Fruit fly (Drosophila melanogaster) whole organism, embryonic: ENCODE data around the gene CG6959.
A peak's percentile ranks its signal among the peaks of the same experiment; 100 is the strongest.

Experiments used
- Ada2b ChIP-seq: fragments of 200-800 bp; sonication (Bioruptor generic); IDR thresholded peaks from 2 replicates; pipeline ENCODE4 v1.3.6; 2022; ENCODE audit warnings: missing biosample characterization, missing genetic modification characterization
- Antp ChIP-seq: fragments of 200-800 bp; sonication (Bioruptor generic); optimal IDR thresholded peaks from 3 replicates; lab custom pipeline; 2016; ENCODE audit warnings: missing biosample characterization, missing genetic modification characterization
- Blimp-1 ChIP-seq: fragments of 200-800 bp; sonication (Bioruptor generic); optimal IDR thresholded peaks from 3 replicates; lab custom pipeline; 2018; ENCODE audit warnings: missing biosample characterization, missing genetic modification characterization, mild to moderate bottlenecking, moderate library complexity, missing genetic modification reagents
- CG1024 ChIP-seq: fragments of 200-800 bp; sonication (Bioruptor generic); IDR thresholded peaks from 2 replicates; pipeline ENCODE4 v1.3.6; 2022; ENCODE audit warnings: missing biosample characterization, missing genetic modification characterization
- CG10267 ChIP-seq: fragments of 200-800 bp; sonication (Bioruptor generic); optimal IDR thresholded peaks from 2 replicates; lab custom pipeline; 2018; ENCODE audit warnings: missing biosample characterization, mild to moderate bottlenecking, missing genetic modification characterization, moderate library complexity
- CG11456 ChIP-seq: fragments of 200-800 bp; sonication (Bioruptor generic); IDR thresholded peaks from 3 replicates; pipeline ENCODE4 v1.3.6; 2022; ENCODE audit warnings: missing biosample characterization, missing genetic modification characterization
- CG11504 ChIP-seq: fragments of 200-800 bp; sonication (Bioruptor generic); optimal IDR thresholded peaks from 3 replicates; lab custom pipeline; 2019; ENCODE audit warnings: missing biosample characterization, mild to moderate bottlenecking, missing genetic modification characterization, moderate library complexity
- CG11695 ChIP-seq: fragments of 200-800 bp; sonication (Bioruptor generic); IDR thresholded peaks from 3 replicates; pipeline ENCODE4 v1.3.6; 2022; ENCODE audit warnings: missing biosample characterization, missing genetic modification characterization
- CG12659 ChIP-seq: fragments of 200-800 bp; sonication (Bioruptor generic); optimal IDR thresholded peaks from 3 replicates; lab custom pipeline; 2017; ENCODE audit warnings: mild to moderate bottlenecking, missing biosample characterization, missing genetic modification reagents, missing genetic modification characterization
- CG14014 ChIP-seq: fragments of 200-800 bp; sonication (Bioruptor generic); IDR thresholded peaks from 2 replicates; pipeline ENCODE4 v1.3.6; 2022; ENCODE audit warnings: missing biosample characterization, missing genetic modification characterization
- CG14710 ChIP-seq: fragments of 200-800 bp; sonication (Bioruptor generic); optimal IDR thresholded peaks from 3 replicates; lab custom pipeline; 2019; ENCODE audit warnings: missing biosample characterization, mild to moderate bottlenecking, missing genetic modification characterization, moderate library complexity
- CG15514 ChIP-seq: fragments of 200-800 bp; sonication (Bioruptor generic); optimal IDR thresholded peaks from 3 replicates; lab custom pipeline; 2017; ENCODE audit warnings: missing biosample characterization, missing genetic modification characterization, mild to moderate bottlenecking, moderate library complexity, missing genetic modification reagents
- CG16863 ChIP-seq: fragments of 200-800 bp; sonication (Bioruptor generic); optimal IDR thresholded peaks from 3 replicates; lab custom pipeline; 2016; ENCODE audit warnings: missing biosample characterization, missing genetic modification characterization
- CG3407 ChIP-seq: fragments of 200-800 bp; sonication (Bioruptor generic); optimal IDR thresholded peaks from 2 replicates; lab custom pipeline; 2018; ENCODE audit warnings: missing biosample characterization, mild to moderate bottlenecking, missing genetic modification characterization
- CG3847 ChIP-seq: fragments of 200-800 bp; sonication (Bioruptor generic); IDR thresholded peaks from 2 replicates; pipeline ENCODE4 v1.3.6; 2022; ENCODE audit warnings: missing biosample characterization, missing genetic modification characterization
- CG4404 ChIP-seq: fragments of 200-800 bp; sonication (Bioruptor generic); IDR thresholded peaks from 2 replicates; pipeline ENCODE4 v1.3.6; 2022; ENCODE audit warnings: missing biosample characterization, missing genetic modification characterization
- CG4730 ChIP-seq: fragments of 200-800 bp; sonication (Bioruptor generic); IDR thresholded peaks from 2 replicates; pipeline ENCODE4 v1.3.6; 2022; ENCODE audit warnings: missing biosample characterization, missing genetic modification characterization
- CG4820 ChIP-seq: fragments of 200-800 bp; sonication (Bioruptor generic); optimal IDR thresholded peaks from 3 replicates; lab custom pipeline; 2016; ENCODE audit warnings: missing biosample characterization, missing genetic modification characterization
- CG6254 ChIP-seq: fragments of 200-800 bp; sonication (Bioruptor generic); optimal IDR thresholded peaks from 3 replicates; lab custom pipeline; 2017; ENCODE audit warnings: mild to moderate bottlenecking, missing biosample characterization, missing genetic modification reagents, missing genetic modification characterization
- CG6272 ChIP-seq: fragments of 200-800 bp; sonication (Bioruptor generic); IDR thresholded peaks from 2 replicates; pipeline ENCODE4 v1.3.6; 2022; ENCODE audit warnings: missing biosample characterization, missing genetic modification characterization
- CG7357 ChIP-seq: fragments of 200-800 bp; sonication (Bioruptor generic); IDR thresholded peaks from 3 replicates; pipeline ENCODE4 v1.3.6; 2022; ENCODE audit warnings: missing biosample characterization, missing genetic modification characterization
- CG9817 ChIP-seq: fragments of 200-800 bp; sonication (Bioruptor generic); optimal IDR thresholded peaks from 2 replicates; lab custom pipeline; 2018; ENCODE audit warnings: missing biosample characterization, mild to moderate bottlenecking, missing genetic modification characterization, moderate library complexity
- CkIIα-i1 ChIP-seq: fragments of 200-800 bp; sonication (Bioruptor generic); IDR thresholded peaks from 2 replicates; pipeline ENCODE4 v1.3.6; 2022; ENCODE audit warnings: missing biosample characterization, missing genetic modification characterization
- CrebB ChIP-seq: fragments of 200-800 bp; sonication (Bioruptor generic); optimal IDR thresholded peaks from 3 replicates; lab custom pipeline; 2018; ENCODE audit warnings: missing biosample characterization, mild to moderate bottlenecking, missing genetic modification characterization
- D19B ChIP-seq: fragments of 200-800 bp; sonication (Bioruptor generic); optimal IDR thresholded peaks from 2 replicates; lab custom pipeline; 2017; ENCODE audit warnings: missing biosample characterization, mild to moderate bottlenecking, missing genetic modification characterization
- Deaf1 ChIP-seq: fragments of 200-800 bp; optimal IDR thresholded peaks from 3 replicates; lab custom pipeline; 2019; ENCODE audit warnings: missing biosample characterization, mild to moderate bottlenecking, missing genetic modification characterization, moderate library complexity
- Doc2 ChIP-seq: fragments of 200-800 bp; sonication (Bioruptor generic); IDR thresholded peaks from 2 replicates; pipeline ENCODE4 v1.3.6; 2022; ENCODE audit warnings: missing biosample characterization, missing genetic modification characterization
- Doc3 ChIP-seq: fragments of 200-800 bp; sonication (Bioruptor generic); IDR thresholded peaks from 3 replicates; pipeline ENCODE4 v1.3.6; 2022; ENCODE audit warnings: missing biosample characterization, missing genetic modification characterization; ENCODE audit not compliant: partially characterized antibody
- HLH3B ChIP-seq: fragments of 200-800 bp; sonication (Bioruptor generic); IDR thresholded peaks from 2 replicates; pipeline ENCODE4 v1.3.6; 2022; ENCODE audit warnings: missing biosample characterization, missing genetic modification characterization
- Hr3 ChIP-seq: fragments of 200-800 bp; sonication (Bioruptor generic); optimal IDR thresholded peaks from 3 replicates; lab custom pipeline; 2016; ENCODE audit warnings: missing biosample characterization, missing genetic modification characterization
- NK7.1 ChIP-seq: fragments of 200-800 bp; sonication (Bioruptor generic); optimal IDR thresholded peaks from 3 replicates; lab custom pipeline; 2016; ENCODE audit warnings: missing biosample characterization, missing genetic modification characterization
- Rfx ChIP-seq: fragments of 200-800 bp; sonication (Bioruptor generic); IDR thresholded peaks from 2 replicates; pipeline ENCODE4 v1.3.6; 2022; ENCODE audit warnings: missing biosample characterization, missing genetic modification characterization
- Side ChIP-seq: fragments of 200-800 bp; sonication (Bioruptor generic); optimal IDR thresholded peaks from 2 replicates; lab custom pipeline; 2016; ENCODE audit warnings: missing biosample characterization, missing genetic modification characterization
- Six4 ChIP-seq: fragments of 200-800 bp; sonication (Bioruptor generic); optimal IDR thresholded peaks from 2 replicates; lab custom pipeline; 2016; ENCODE audit warnings: missing biosample characterization, missing genetic modification characterization
- Xbp1 ChIP-seq: fragments of 200-800 bp; sonication (Bioruptor generic); optimal IDR thresholded peaks from 3 replicates; lab custom pipeline; 2016; ENCODE audit warnings: missing biosample characterization, mild to moderate bottlenecking, missing genetic modification characterization
- cas ChIP-seq: fragments of 200-800 bp; sonication (Bioruptor generic); IDR thresholded peaks from 2 replicates; pipeline ENCODE4 v1.3.6; 2022; ENCODE audit warnings: missing biosample characterization, missing genetic modification characterization
- en ChIP-seq: fragments of 200-800 bp; sonication (Bioruptor generic); optimal IDR thresholded peaks from 2 replicates; lab custom pipeline; 2016; ENCODE audit warnings: missing biosample characterization, missing genetic modification characterization
- eve ChIP-seq, 2 experiments: fragments of >200 bp; optimal IDR thresholded peaks; 2 replicates each; lab custom pipeline; 2017; ENCODE audit warnings: missing biosample characterization in 2 of 2, missing genetic modification characterization in 2 of 2
- fru ChIP-seq: fragments of >200 bp; optimal IDR thresholded peaks from 2 replicates; lab custom pipeline; 2017
- gem ChIP-seq: fragments of 200-800 bp; sonication (Bioruptor generic); optimal IDR thresholded peaks from 2 replicates; lab custom pipeline; 2019; ENCODE audit warnings: missing biosample characterization, mild to moderate bottlenecking, missing genetic modification characterization, moderate library complexity
- gsb-n ChIP-seq: fragments of 200-800 bp; sonication (Bioruptor generic); optimal IDR thresholded peaks from 3 replicates; lab custom pipeline; 2018; ENCODE audit warnings: missing biosample characterization, mild to moderate bottlenecking, missing genetic modification characterization
- her ChIP-seq: fragments of 200-800 bp; sonication (Bioruptor generic); optimal IDR thresholded peaks from 2 replicates; lab custom pipeline; 2016; ENCODE audit warnings: missing biosample characterization, missing genetic modification characterization
- jumu ChIP-seq: fragments of 200-800 bp; sonication (Bioruptor generic); optimal IDR thresholded peaks from 3 replicates; lab custom pipeline; 2016; ENCODE audit warnings: missing biosample characterization, missing genetic modification characterization
- ken ChIP-seq: fragments of 200-800 bp; sonication (Bioruptor generic); IDR thresholded peaks from 3 replicates; pipeline ENCODE4 v1.3.6; 2022; ENCODE audit warnings: missing biosample characterization, missing genetic modification characterization
- lov ChIP-seq, 2 experiments: fragments of 200-800 bp in 1 of 2; fragments of >200 bp in 1 of 2; sonication (Bioruptor generic) in 1 of 2; IDR thresholded peaks in 1 of 2; optimal IDR thresholded peaks in 1 of 2; 2 replicates in 1 of 2; 3 replicates in 1 of 2; pipeline versions ENCODE4 v1.3.6 to Lab custom; 2017 to 2022; ENCODE audit warnings: missing biosample characterization in 1 of 2, missing genetic modification characterization in 1 of 2
- nau ChIP-seq: fragments of 200-800 bp; sonication (Bioruptor generic); optimal IDR thresholded peaks from 3 replicates; lab custom pipeline; 2017; ENCODE audit warnings: missing biosample characterization, mild to moderate bottlenecking, missing genetic modification characterization, missing genetic modification reagents
- ro ChIP-seq: fragments of 200-800 bp; sonication (Bioruptor generic); IDR thresholded peaks from 2 replicates; pipeline ENCODE4 v1.3.6; 2022; ENCODE audit warnings: missing biosample characterization, missing genetic modification characterization
- tin ChIP-seq: fragments of 200-800 bp; sonication (Bioruptor generic); optimal IDR thresholded peaks from 3 replicates; lab custom pipeline; 2016; ENCODE audit warnings: missing biosample characterization, missing genetic modification characterization
- usp ChIP-seq: fragments of >200 bp; optimal IDR thresholded peaks from 2 replicates; lab custom pipeline; 2017; ENCODE audit warnings: missing biosample characterization, missing genetic modification characterization
- wdn ChIP-seq: fragments of 200-800 bp; sonication (Bioruptor generic); IDR thresholded peaks from 2 replicates; pipeline ENCODE4 v1.3.6; 2022; ENCODE audit warnings: missing biosample characterization, missing genetic modification characterization
- zen ChIP-seq: fragments of 200-800 bp; sonication (Bioruptor generic); optimal IDR thresholded peaks from 3 replicates; lab custom pipeline; 2018; ENCODE audit warnings: missing biosample characterization, mild to moderate bottlenecking, missing genetic modification characterization, moderate library complexity

Gene CG6959

dm6 chr3R:11872692-11873091 lies 3.4 kb upstream of the CG6959 start (continued):
- TF ChIP-seq wdn (GFP tag; lab: Robert Waterston, UW) (peak; percentile 58), ken (peak; percentile 46; the same call in 1 of the 3 replicates), Deaf1 (peak; percentile 1), Blimp-1 (GFP tag; lab: Kevin White, UChicago) (peak; percentile 60), CG11504 (peak; percentile 77), CG6272 (0 out of 2 replicates have a peak, but pooled peaks have one; percentile 15), eve (GFP tag; optimal IDR thresholded peaks at IDR 0.05; lab: Kevin White, UChicago) (no peak), Xbp1 (GFP tag; lab: Kevin White, UChicago) (peak; percentile 2), Six4 (GFP tag; lab: Kevin White, UChicago) (peak; percentile 6), CG1024 (GFP tag; lab: Robert Waterston, UW) (peak; percentile 37; the same call in 1 of the 2 replicates), tin (GFP tag; lab: Kevin White, UChicago) (peak; percentile 42), CG11456 (GFP tag; lab: Robert Waterston, UW) (peak; percentile 70; the same call in 1 of the 3 replicates), CG16863 (GFP tag; lab: Kevin White, UChicago) (no peak), ro (no peak), Antp (GFP tag; lab: Kevin White, UChicago) (no peak), D19B (GFP tag; lab: Kevin White, UChicago) (peak; percentile 70), NK7.1 (GFP tag; lab: Kevin White, UChicago) (no peak), fru (lab: Kevin White, UChicago) (no peak), gem (tag; lab: Kevin White, UChicago) (peak; percentile 69), gsb-n (tag; lab: Kevin White, UChicago) (peak; percentile 32), CG14014 (0 out of 2 replicates have a peak, but pooled peaks have one; percentile 21), CrebB (no peak), CG10267 (tag; lab: Kevin White, UChicago) (peak; percentile 47), Doc3 (GFP tag; lab: Robert Waterston, UW) (no peak), nau (GFP tag; lab: Kevin White, UChicago) (no peak), CG4820 (GFP tag; lab: Kevin White, UChicago) (peak; percentile 54), CG15514 (GFP tag; lab: Kevin White, UChicago) (peak; percentile 22), Rfx (GFP tag; lab: Robert Waterston, UW) (peak; percentile 64), Ada2b (GFP tag; lab: Robert Waterston, UW) (peak; percentile 62; the same call in 1 of the 2 replicates), CG12659 (GFP tag; lab: Kevin White, UChicago) (no peak), lov (optimal IDR thresholded peaks at IDR 0.05; lab: Kevin White, UChicago) (no peak), lov (GFP tag; IDR thresholded peaks at IDR 0.05; lab: Robert Waterston, UW) (no peak), HLH3B (GFP tag; lab: Robert Waterston, UW) (peak; percentile 56; the same call in 1 of the 2 replicates), jumu (no peak), Hr3 (GFP tag; lab: Kevin White, UChicago) (peak; percentile 15), CG4404 (GFP tag; lab: Robert Waterston, UW) (0 out of 2 replicates have a peak, but pooled peaks have one; percentile 18), Doc2 (GFP tag; lab: Robert Waterston, UW) (0 out of 2 replicates have a peak, but pooled peaks have one; percentile 23), cas (GFP tag; lab: Robert Waterston, UW) (no peak), CkIIα-i1 (GFP tag; lab: Robert Waterston, UW) (no peak), CG3847 (GFP tag; lab: Robert Waterston, UW) (no peak), CG14710 (tag; lab: Kevin White, UChicago) (peak; percentile 32), en (no peak), CG3407 (no peak), zen (tag; lab: Kevin White, UChicago) (peak; percentile 51), usp (GFP tag; lab: Kevin White, UChicago) (no peak), Side (no peak), CG7357 (0 out of 3 replicates have a peak, but pooled peaks have one; percentile 30), her (GFP tag; lab: Kevin White, UChicago) (no peak), CG4730 (GFP tag; lab: Robert Waterston, UW) (peak; percentile 53), CG11695 (GFP tag; lab: Robert Waterston, UW) (peak; percentile 45; the same call in 1 of the 3 replicates), CG6254 (GFP tag; lab: Kevin White, UChicago) (peak; percentile 28), CG9817 (tag; lab: Kevin White, UChicago) (peak; percentile 14)
